In genomic region chr2L:11072880-11073279, dm6 we compare ENCODE assay signal across 1 fruit fly cellular context.
TF ChIP-seq lines count a peak whose summit lies in the region.

No protein-coding gene starts in this region.

TF ChIP-seq in whole organism, prepupa, 60 proteins besides CTCF, POLR2A, EP300 and RAD21 (continued from another document):
- TF ChIP-seq CG34406 (GFP tag; optimal IDR thresholded peaks at IDR 0.05; lab: Kevin White, UChicago): no peak
- TF ChIP-seq OdsH (GFP tag; optimal IDR thresholded peaks at IDR 0.05; lab: Kevin White, UChicago): peak; percentile 7
- no peak for TF ChIP-seq net (GFP tag; optimal IDR thresholded peaks at IDR 0.05; lab: Kevin White, UChicago)
- no peak for TF ChIP-seq CG7368 (GFP tag; optimal IDR thresholded peaks at IDR 0.05; lab: Kevin White, UChicago)
- peak; percentile 78 for TF ChIP-seq Eip78C (GFP tag; lab: Kevin White, UChicago)
- no peak for TF ChIP-seq CG16779 (tag; optimal IDR thresholded peaks at IDR 0.05; lab: Kevin White, UChicago)
- no peak for TF ChIP-seq fd59A (GFP tag; optimal IDR thresholded peaks at IDR 0.05; lab: Kevin White, UChicago)
- TF ChIP-seq CG1621 (tag; optimal IDR thresholded peaks at IDR 0.05; lab: Kevin White, UChicago): no peak
- peak; percentile 10 for TF ChIP-seq svp (GFP tag; lab: Kevin White, UChicago)
- peak; percentile 41 for TF ChIP-seq CG32006 (GFP tag; optimal IDR thresholded peaks at IDR 0.05; lab: Kevin White, UChicago)
